Fruit fly (Drosophila melanogaster): ENCODE results near the gene Tap42.

Gene Tap42

DNA sequence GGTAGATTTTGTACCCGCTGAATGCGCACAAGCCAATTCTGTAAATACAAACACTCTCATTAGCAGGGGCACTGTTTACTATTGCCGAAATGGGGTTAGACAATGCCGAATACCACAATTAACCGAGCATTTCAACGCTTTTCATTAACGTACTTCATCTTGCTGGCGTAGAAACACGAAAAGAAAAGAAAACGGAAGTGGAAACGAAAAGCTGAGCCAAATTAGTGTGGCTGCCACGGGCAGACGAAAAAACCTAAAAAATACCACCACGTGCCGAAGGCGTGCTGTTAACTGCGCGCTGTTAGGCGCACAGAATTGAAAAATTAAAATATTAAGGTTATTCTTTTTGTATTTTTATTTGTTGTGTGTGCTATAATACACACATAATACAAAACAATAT, 27.5 kb downstream of the Tap42 start, which contains the start of gene RpL24 (continued):
- TF ChIP-seq twi (tag; optimal IDR thresholded peaks at IDR 0.05) (peak; percentile 73), CG8290 (GFP tag; optimal IDR thresholded peaks at IDR 0.05) (peak; percentile 85), CG8290 (tag; optimal IDR thresholded peaks at IDR 0.05) (peak; percentile 77 to 80), Pdp1 (GFP tag; optimal IDR thresholded peaks at IDR 0.05) (peak; percentile 80 to 87), kay (GFP tag; optimal IDR thresholded peaks at IDR 0.05) (peak; percentile 37), tll (GFP tag; optimal IDR thresholded peaks at IDR 0.05) (peak in 1 of 2 experiments; percentile 17), dan (GFP tag; IDR thresholded peaks at IDR 0.05) (no peak), NC2β (GFP tag; optimal IDR thresholded peaks at IDR 0.05) (peak; percentile 97), Rfx (GFP tag; IDR thresholded peaks at IDR 0.05) (peak; percentile 94), sob (GFP tag; IDR thresholded peaks at IDR 0.05) (peak; percentile 92), salm (tag; optimal IDR thresholded peaks at IDR 0.05) (peak; percentile 84), bab2 (GFP tag; optimal IDR thresholded peaks at IDR 0.05) (peak; percentile 47), Meics (GFP tag; optimal IDR thresholded peaks at IDR 0.05) (peak; percentile 97), dmrt99B (tag; optimal IDR thresholded peaks at IDR 0.05) (peak; percentile 80), oc (tag; optimal IDR thresholded peaks at IDR 0.05) (peak; percentile 68), Spps (tag; optimal IDR thresholded peaks at IDR 0.05) (peak; percentile 79), CG8944 (GFP tag; optimal IDR thresholded peaks at IDR 0.05) (peak; percentile 69), nerfin-1 (tag; optimal IDR thresholded peaks at IDR 0.05) (peak; percentile 85), CG16779 (GFP tag; IDR thresholded peaks at IDR 0.05) (peak; percentile 85), CG7839 (tag; optimal IDR thresholded peaks at IDR 0.05) (peak; percentile 86), CG6765 (GFP tag; optimal IDR thresholded peaks at IDR 0.05) (peak; percentile 99), CG5245 (GFP tag; optimal IDR thresholded peaks at IDR 0.05) (peak; percentile 80), CG2120 (GFP tag; optimal IDR thresholded peaks at IDR 0.05) (peak; percentile 73), CG13624 (GFP tag; optimal IDR thresholded peaks at IDR 0.05) (peak; percentile 92), CG12071 (GFP tag; optimal IDR thresholded peaks at IDR 0.05) (peak; percentile 96), CG18764 (GFP tag; optimal IDR thresholded peaks at IDR 0.05) (peak; percentile 89), CG3281 (GFP tag; optimal IDR thresholded peaks at IDR 0.05) (peak; percentile 96), BtbVII (GFP tag; optimal IDR thresholded peaks at IDR 0.05) (peak; percentile 96), Stat92E (GFP tag; optimal IDR thresholded peaks at IDR 0.05) (peak in 1 of 3 experiments; percentile 72), CG5180 (GFP tag; optimal IDR thresholded peaks at IDR 0.05) (peak; percentile 80), zfh2 (GFP tag; optimal IDR thresholded peaks at IDR 0.05) (peak; percentile 69), Hsf (GFP tag; optimal IDR thresholded peaks at IDR 0.05) (peak; percentile 90), ATbp (GFP tag; optimal IDR thresholded peaks at IDR 0.05) (peak; percentile 92), CG1529 (GFP tag; optimal IDR thresholded peaks at IDR 0.05) (peak; percentile 83), CG7745 (tag; optimal IDR thresholded peaks at IDR 0.05) (peak; percentile 40), vfl (GFP tag; optimal IDR thresholded peaks at IDR 0.05) (peak; percentile 78), org-1 (GFP tag; optimal IDR thresholded peaks at IDR 0.05) (peak; percentile 90), Dip3 (GFP tag; optimal IDR thresholded peaks at IDR 0.05) (peak; percentile 89), CG17186 (GFP tag; optimal IDR thresholded peaks at IDR 0.05) (peak; percentile 99), Med (GFP tag) (peak; percentile 99), CG10209 (GFP tag; optimal IDR thresholded peaks at IDR 0.05) (peak; percentile 91), Bgb (GFP tag; IDR thresholded peaks at IDR 0.05; ENCODE audit: partially characterized antibody) (peak; percentile 29; the same call in 1 of the 2 replicates), CG3726 (GFP tag; IDR thresholded peaks at IDR 0.05) (peak; percentile 75; the same call in 2 of the 3 replicates), slp2 (GFP tag; optimal IDR thresholded peaks at IDR 0.05) (peak; percentile 80), CG10431 (GFP tag; optimal IDR thresholded peaks at IDR 0.05) (peak; percentile 93), ab (GFP tag; optimal IDR thresholded peaks at IDR 0.05) (peak; percentile 40), dimm (GFP tag; IDR thresholded peaks at IDR 0.05) (peak; percentile 75), Ets65A (GFP tag) (peak; percentile 99), Asciz (GFP tag; optimal IDR thresholded peaks at IDR 0.05) (peak; percentile 95), CG1603 (tag; optimal IDR thresholded peaks at IDR 0.05) (peak; percentile 85)
